Fruit fly (Drosophila melanogaster) whole organism, wandering third instar larva: ENCODE results near the gene CG15143.
A peak's percentile ranks its signal among the peaks of the same experiment; 100 is the strongest.

Source experiments
- Abd-B ChIP-seq: fragments of >200 bp; optimal IDR thresholded peaks from 2 replicates; lab custom pipeline; 2017; ENCODE audit warnings: missing biosample characterization, missing genetic modification characterization
- CG9705 ChIP-seq: fragments of 200-800 bp; sonication (Bioruptor generic); optimal IDR thresholded peaks from 2 replicates; lab custom pipeline; 2018; ENCODE audit warnings: missing biosample characterization, mild to moderate bottlenecking, missing genetic modification characterization
- CrebA ChIP-seq: fragments of 200-800 bp; sonication (Bioruptor generic); optimal IDR thresholded peaks from 2 replicates; lab custom pipeline; 2016; ENCODE audit warnings: missing biosample characterization, mild to moderate bottlenecking, missing genetic modification characterization, borderline replicate concordance
- Dfd ChIP-seq: fragments of >200 bp; optimal IDR thresholded peaks from 2 replicates; lab custom pipeline; 2017; ENCODE audit warnings: missing biosample characterization, missing genetic modification characterization
- Dif ChIP-seq: fragments of 200-275, 200-300 bp; sonication (Bioruptor generic); optimal IDR thresholded peaks from 2 replicates; lab custom pipeline; 2018; ENCODE audit warnings: missing biosample characterization, missing genetic modification characterization; ENCODE audit not compliant: partially characterized antibody
- HLH106 ChIP-seq: fragments of 200-800 bp; optimal IDR thresholded peaks from 3 replicates; lab custom pipeline; 2019; ENCODE audit warnings: missing biosample characterization, mild to moderate bottlenecking, missing genetic modification characterization, moderate library complexity
- Hr78 ChIP-seq: fragments of >200 bp; optimal IDR thresholded peaks from 2 replicates; lab custom pipeline; 2017; ENCODE audit warnings: missing biosample characterization, missing genetic modification characterization
- Jra ChIP-seq: sonication (Bioruptor generic); optimal IDR thresholded peaks from 2 replicates; lab custom pipeline; 2016; ENCODE audit warnings: missing biosample characterization, missing genetic modification characterization
- Myc ChIP-seq: fragments of >200 bp; optimal IDR thresholded peaks from 2 replicates; lab custom pipeline; 2017
- N ChIP-seq: fragments of >200 bp; optimal IDR thresholded peaks from 2 replicates; lab custom pipeline; 2018; ENCODE audit warnings: missing biosample characterization, missing external identifiers, missing genetic modification characterization
- OdsH ChIP-seq: fragments of 200-800 bp; sonication (Bioruptor generic); optimal IDR thresholded peaks from 2 replicates; lab custom pipeline; 2016; ENCODE audit warnings: missing biosample characterization, mild to moderate bottlenecking, missing genetic modification characterization
- Rel ChIP-seq, 2 experiments: fragments of 200-800 bp; sonication (Bioruptor generic) in 1 of 2; optimal IDR thresholded peaks; 2 replicates in 1 of 2; 3 replicates in 1 of 2; lab custom pipeline; 2016 to 2019; ENCODE audit warnings: mild to moderate bottlenecking in 2 of 2, missing biosample characterization in 2 of 2, missing genetic modification characterization in 2 of 2, moderate library complexity in 1 of 2
- Sp1 ChIP-seq: fragments of 200-800 bp; sonication (Bioruptor generic); optimal IDR thresholded peaks from 3 replicates; lab custom pipeline; 2019; ENCODE audit warnings: missing biosample characterization, mild to moderate bottlenecking, missing genetic modification characterization, moderate library complexity
- br ChIP-seq: fragments of 200-800 bp; sonication (Bioruptor generic); optimal IDR thresholded peaks from 2 replicates; lab custom pipeline; 2016; ENCODE audit warnings: missing biosample characterization, missing genetic modification characterization
- brk ChIP-seq: fragments of 200-800 bp; sonication (Bioruptor generic); optimal IDR thresholded peaks from 2 replicates; lab custom pipeline; 2016; ENCODE audit warnings: missing biosample characterization, mild to moderate bottlenecking, missing genetic modification characterization
- dl ChIP-seq, 2 experiments: fragments of 175-275, 200-275 bp in 1 of 2; fragments of 200-275 bp in 1 of 2; sonication (Bioruptor generic); optimal IDR thresholded peaks; lab custom pipeline; 2018; ENCODE audit warnings: mild to moderate bottlenecking in 2 of 2, missing biosample characterization in 2 of 2, missing genetic modification characterization in 2 of 2, moderate library complexity in 2 of 2; ENCODE audit not compliant: partially characterized antibody in 2 of 2, insufficient read depth in 1 of 2
- dmrt93B ChIP-seq: fragments of 200-800 bp; sonication (Bioruptor generic); optimal IDR thresholded peaks from 2 replicates; lab custom pipeline; 2018; ENCODE audit warnings: missing biosample characterization, mild to moderate bottlenecking, missing genetic modification characterization
- dsf ChIP-seq: sonication (Bioruptor generic); optimal IDR thresholded peaks from 2 replicates; lab custom pipeline; 2016; ENCODE audit warnings: missing biosample characterization, missing genetic modification characterization, borderline replicate concordance
- foxo ChIP-seq, 2 experiments: fragments of 200-800 bp; sonication (Bioruptor generic); optimal IDR thresholded peaks; 2 replicates in 1 of 2; 3 replicates in 1 of 2; lab custom pipeline; 2016 to 2017; ENCODE audit warnings: missing biosample characterization in 2 of 2, missing genetic modification characterization in 2 of 2
- fru ChIP-seq: fragments of 200-800 bp; sonication (Bioruptor generic); optimal IDR thresholded peaks from 3 replicates; lab custom pipeline; 2016; ENCODE audit warnings: missing biosample characterization, mild to moderate bottlenecking, missing genetic modification characterization
- h ChIP-seq: fragments of 200-800 bp; sonication (Bioruptor generic); optimal IDR thresholded peaks from 3 replicates; lab custom pipeline; 2016; ENCODE audit warnings: missing biosample characterization, mild to moderate bottlenecking, missing genetic modification characterization
- jim ChIP-seq: fragments of 175-275, 200-325 bp; sonication (Bioruptor generic); optimal IDR thresholded peaks from 2 replicates; lab custom pipeline; 2016; ENCODE audit warnings: missing biosample characterization, mild to moderate bottlenecking, missing genetic modification characterization
- lola ChIP-seq: fragments of >200 bp; optimal IDR thresholded peaks from 2 replicates; lab custom pipeline; 2017; ENCODE audit warnings: missing biosample characterization, missing genetic modification characterization
- pan ChIP-seq: fragments of >200 bp; optimal IDR thresholded peaks from 2 replicates; lab custom pipeline; 2017
- psq ChIP-seq: fragments of 200-800 bp; sonication (Bioruptor generic); optimal IDR thresholded peaks from 3 replicates; lab custom pipeline; 2017; ENCODE audit warnings: missing biosample characterization, mild to moderate bottlenecking, missing genetic modification characterization, moderate library complexity
- rgr ChIP-seq: fragments of 200-800 bp; sonication (Bioruptor generic); optimal IDR thresholded peaks from 3 replicates; lab custom pipeline; 2016; ENCODE audit warnings: missing biosample characterization, mild to moderate bottlenecking, missing genetic modification characterization
- sv ChIP-seq: fragments of 200-800 bp; sonication (Bioruptor generic); optimal IDR thresholded peaks from 3 replicates; lab custom pipeline; 2016; ENCODE audit warnings: missing biosample characterization, missing genetic modification characterization
- usp ChIP-seq: fragments of >200 bp; optimal IDR thresholded peaks from 2 replicates; lab custom pipeline; 2017; ENCODE audit warnings: missing biosample characterization, missing genetic modification characterization

The CG15143 gene

DNA sequence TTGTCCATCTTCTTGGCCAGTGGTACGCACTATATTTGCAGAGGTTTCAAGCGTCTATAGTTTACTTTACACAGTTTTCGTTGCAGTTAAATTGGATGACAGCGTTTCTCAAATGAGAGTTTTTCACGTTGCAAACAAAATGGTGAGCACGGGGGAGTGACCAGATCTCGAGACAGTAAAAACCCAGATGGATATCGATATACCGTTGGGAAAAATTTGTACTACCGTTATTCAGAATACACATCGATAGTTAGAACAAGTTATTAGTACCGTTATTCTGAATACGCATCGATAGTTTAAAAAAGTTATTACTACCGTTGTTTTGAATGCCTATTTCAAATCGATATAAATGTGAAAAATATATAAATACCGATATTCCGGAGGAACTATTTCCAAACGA is 46.6 kb downstream of the CG15143 start, which contains the start of gene cass:
Gene cass (minus strand): TSS at position 179 of the 400 bp plus-strand sequence.
- TF ChIP-seq pan (lab: Kevin White, UChicago) (no peak), Dfd (GFP tag; lab: Kevin White, UChicago) (no peak), rgr (GFP tag; lab: Kevin White, UChicago) (peak; percentile 33), lola (no peak), CG9705 (GFP tag; lab: Kevin White, UChicago) (no peak), dsf (GFP tag; lab: Kevin White, UChicago) (no peak), h (GFP tag; lab: Kevin White, UChicago) (no peak), Hr78 (GFP tag; lab: Kevin White, UChicago) (no peak), Sp1 (GFP tag; lab: Kevin White, UChicago) (peak; percentile 6), brk (GFP tag; lab: Kevin White, UChicago) (no peak), Jra (GFP tag; lab: Kevin White, UChicago) (peak; percentile 32), OdsH (GFP tag; lab: Kevin White, UChicago) (no peak), br (no peak), usp (GFP tag; lab: Kevin White, UChicago) (no peak), Myc (lab: Kevin White, UChicago) (peak; percentile 14), Abd-B (no peak), dmrt93B (GFP tag; lab: Kevin White, UChicago) (no peak), jim (no peak), psq (GFP tag; lab: Kevin White, UChicago) (no peak), Rel (GFP tag; optimal IDR thresholded peaks at IDR 0.05; lab: Kevin White, UChicago) (no peak), Rel (tag; optimal IDR thresholded peaks at IDR 0.05; lab: Kevin White, UChicago) (peak; percentile 25), fru (GFP tag; lab: Kevin White, UChicago) (no peak), dl (GFP tag; optimal IDR thresholded peaks at IDR 0.05; lab: Kevin White, UChicago; ENCODE audit: insufficient read depth in 1 of 2, partially characterized antibody in 2 of 2) (no peak)

DNA sequence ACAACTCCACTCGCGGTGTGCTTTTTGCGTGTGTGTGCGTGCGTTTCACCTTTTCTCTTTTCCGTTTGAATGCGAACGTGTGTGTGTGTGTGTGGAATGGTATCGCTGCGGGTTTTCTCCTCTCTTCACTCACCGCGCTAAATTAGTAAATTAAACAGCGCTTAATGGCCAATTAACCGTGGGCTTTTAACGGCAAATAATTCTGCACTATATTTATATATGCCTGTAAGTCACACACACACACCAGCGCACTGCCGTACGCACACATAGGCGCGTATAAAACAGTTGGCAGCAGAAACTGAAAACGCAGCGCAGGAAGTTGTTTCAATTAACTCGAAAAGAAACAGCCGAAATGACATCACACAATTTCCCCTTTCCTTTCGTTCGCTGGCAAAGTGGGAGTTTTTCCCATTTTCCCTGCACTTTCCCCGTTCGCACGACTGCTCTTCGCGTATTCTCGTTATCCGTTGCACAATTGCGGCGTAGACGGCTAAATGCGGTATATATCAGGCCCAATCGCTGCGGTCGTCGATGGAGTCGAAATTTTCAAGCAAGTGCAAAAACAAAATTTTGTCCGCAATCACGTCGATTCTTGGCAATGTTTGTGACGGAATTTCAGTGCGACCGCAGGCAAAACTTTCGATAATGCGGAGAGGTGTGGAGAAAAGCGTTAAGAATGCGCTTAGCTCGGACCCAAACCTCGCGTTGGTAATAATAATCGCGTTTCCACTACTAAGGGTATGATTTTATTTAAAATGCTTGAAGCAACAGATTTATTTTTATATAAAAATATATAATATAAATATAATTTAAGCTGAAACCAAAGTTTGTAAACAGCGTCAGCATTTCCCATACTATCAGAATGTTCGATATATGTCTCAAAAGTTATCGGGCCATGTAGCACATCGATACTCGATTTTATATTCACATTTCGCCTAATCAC is 51.5 kb downstream of the CG15143 start, which contains the start of gene BicD:
Gene BicD (minus strand): TSS at position 634 of the 943 bp plus-strand sequence.
- peak in 1 of 2 experiments; percentile 20 for TF ChIP-seq foxo (GFP tag; optimal IDR thresholded peaks at IDR 0.05; lab: Kevin White, UChicago)
- peak; percentile 38 for TF ChIP-seq Sp1 (GFP tag; lab: Kevin White, UChicago)
- TF ChIP-seq Myc (lab: Kevin White, UChicago) = peak; percentile 25
- no peak for TF ChIP-seq OdsH (GFP tag; lab: Kevin White, UChicago)
- no peak for TF ChIP-seq CrebA
- TF ChIP-seq HLH106 (tag; lab: Kevin White, UChicago) = peak; percentile 25
- TF ChIP-seq rgr (GFP tag; lab: Kevin White, UChicago) = peak; percentile 5
- TF ChIP-seq dsf (GFP tag; lab: Kevin White, UChicago) = no peak
- no peak for TF ChIP-seq Dif (GFP tag; lab: Kevin White, UChicago)
- peak; percentile 54 for TF ChIP-seq N (GFP tag; lab: Kevin White, UChicago)
- no peak for TF ChIP-seq Rel (GFP tag; optimal IDR thresholded peaks at IDR 0.05; lab: Kevin White, UChicago)
- peak; percentile 16 for TF ChIP-seq Rel (tag; optimal IDR thresholded peaks at IDR 0.05; lab: Kevin White, UChicago)
- TF ChIP-seq sv (GFP tag; lab: Kevin White, UChicago) = no peak
- TF ChIP-seq jim = no peak

dm6 chr2L:17471524-17471923 is 52.8 kb downstream of the CG15143 start, which contains the start of gene Sgt:
Sgt (plus strand) TSS chr2L:17471603.
- no peak for TF ChIP-seq fru (GFP tag; lab: Kevin White, UChicago)
- peak; percentile 22 for TF ChIP-seq Dif (GFP tag; lab: Kevin White, UChicago)
